Fruit fly (Drosophila melanogaster) whole organism, wandering third instar larva: ENCODE results near the gene CG15517.

ENCODE experiments used
- Abd-B ChIP-seq: fragments of >200 bp; optimal IDR thresholded peaks from 2 replicates; lab custom pipeline; 2017; ENCODE audit warnings: missing biosample characterization, missing genetic modification characterization
- CG32264 ChIP-seq: fragments of 200-800 bp; sonication (Bioruptor generic); optimal IDR thresholded peaks from 2 replicates; lab custom pipeline; 2016; ENCODE audit warnings: missing biosample characterization, missing genetic modification characterization
- CG9705 ChIP-seq: fragments of 200-800 bp; sonication (Bioruptor generic); optimal IDR thresholded peaks from 2 replicates; lab custom pipeline; 2018; ENCODE audit warnings: missing biosample characterization, mild to moderate bottlenecking, missing genetic modification characterization
- CrebA ChIP-seq: fragments of 200-800 bp; sonication (Bioruptor generic); optimal IDR thresholded peaks from 2 replicates; lab custom pipeline; 2016; ENCODE audit warnings: missing biosample characterization, mild to moderate bottlenecking, missing genetic modification characterization, borderline replicate concordance
- Dfd ChIP-seq: fragments of >200 bp; optimal IDR thresholded peaks from 2 replicates; lab custom pipeline; 2017; ENCODE audit warnings: missing biosample characterization, missing genetic modification characterization
- GATAd ChIP-seq: sonication (Bioruptor generic); optimal IDR thresholded peaks from 2 replicates; lab custom pipeline; 2016; ENCODE audit warnings: missing biosample characterization, missing genetic modification characterization
- HLH106 ChIP-seq: fragments of 200-800 bp; optimal IDR thresholded peaks from 3 replicates; lab custom pipeline; 2019; ENCODE audit warnings: missing biosample characterization, mild to moderate bottlenecking, missing genetic modification characterization, moderate library complexity
- Hnf4 ChIP-seq: fragments of 200-800 bp; sonication (Bioruptor generic); optimal IDR thresholded peaks from 2 replicates; lab custom pipeline; 2016; ENCODE audit warnings: missing biosample characterization, mild to moderate bottlenecking, missing genetic modification characterization
- Myc ChIP-seq: fragments of >200 bp; optimal IDR thresholded peaks from 2 replicates; lab custom pipeline; 2017
- N ChIP-seq: fragments of >200 bp; optimal IDR thresholded peaks from 2 replicates; lab custom pipeline; 2018; ENCODE audit warnings: missing biosample characterization, missing external identifiers, missing genetic modification characterization
- Rel ChIP-seq, 2 experiments: fragments of 200-800 bp; sonication (Bioruptor generic) in 1 of 2; optimal IDR thresholded peaks; 2 replicates in 1 of 2; 3 replicates in 1 of 2; lab custom pipeline; 2016 to 2019; ENCODE audit warnings: mild to moderate bottlenecking in 2 of 2, missing biosample characterization in 2 of 2, missing genetic modification characterization in 2 of 2, moderate library complexity in 1 of 2
- Vsx2 ChIP-seq: fragments of 200-300, 225-300 bp; sonication (Bioruptor generic); optimal IDR thresholded peaks from 2 replicates; lab custom pipeline; 2018; ENCODE audit warnings: missing biosample characterization, missing genetic modification characterization; ENCODE audit not compliant: partially characterized antibody
- dmrt93B ChIP-seq: fragments of 200-800 bp; sonication (Bioruptor generic); optimal IDR thresholded peaks from 2 replicates; lab custom pipeline; 2018; ENCODE audit warnings: missing biosample characterization, mild to moderate bottlenecking, missing genetic modification characterization
- ey ChIP-seq: fragments of 200-800 bp; sonication (Bioruptor generic); optimal IDR thresholded peaks from 2 replicates; lab custom pipeline; 2016; ENCODE audit warnings: missing biosample characterization, missing genetic modification characterization
- foxo ChIP-seq, 2 experiments: fragments of 200-800 bp; sonication (Bioruptor generic); optimal IDR thresholded peaks; 2 replicates in 1 of 2; 3 replicates in 1 of 2; lab custom pipeline; 2016 to 2017; ENCODE audit warnings: missing biosample characterization in 2 of 2, missing genetic modification characterization in 2 of 2
- fru ChIP-seq: fragments of 200-800 bp; sonication (Bioruptor generic); optimal IDR thresholded peaks from 3 replicates; lab custom pipeline; 2016; ENCODE audit warnings: missing biosample characterization, mild to moderate bottlenecking, missing genetic modification characterization
- lola ChIP-seq: fragments of >200 bp; optimal IDR thresholded peaks from 2 replicates; lab custom pipeline; 2017; ENCODE audit warnings: missing biosample characterization, missing genetic modification characterization
- rgr ChIP-seq: fragments of 200-800 bp; sonication (Bioruptor generic); optimal IDR thresholded peaks from 3 replicates; lab custom pipeline; 2016; ENCODE audit warnings: missing biosample characterization, mild to moderate bottlenecking, missing genetic modification characterization
- sv ChIP-seq: fragments of 200-800 bp; sonication (Bioruptor generic); optimal IDR thresholded peaks from 3 replicates; lab custom pipeline; 2016; ENCODE audit warnings: missing biosample characterization, missing genetic modification characterization
- tai ChIP-seq: sonication (Bioruptor generic); optimal IDR thresholded peaks from 2 replicates; lab custom pipeline; 2016; ENCODE audit warnings: missing biosample characterization, missing genetic modification characterization
- usp ChIP-seq: fragments of >200 bp; optimal IDR thresholded peaks from 2 replicates; lab custom pipeline; 2017; ENCODE audit warnings: missing biosample characterization, missing genetic modification characterization
- woc ChIP-seq: sonication (Bioruptor generic); optimal IDR thresholded peaks from 2 replicates; lab custom pipeline; 2016; ENCODE audit warnings: missing biosample characterization, mild to moderate bottlenecking, missing genetic modification characterization

CG15517 gene

DNA sequence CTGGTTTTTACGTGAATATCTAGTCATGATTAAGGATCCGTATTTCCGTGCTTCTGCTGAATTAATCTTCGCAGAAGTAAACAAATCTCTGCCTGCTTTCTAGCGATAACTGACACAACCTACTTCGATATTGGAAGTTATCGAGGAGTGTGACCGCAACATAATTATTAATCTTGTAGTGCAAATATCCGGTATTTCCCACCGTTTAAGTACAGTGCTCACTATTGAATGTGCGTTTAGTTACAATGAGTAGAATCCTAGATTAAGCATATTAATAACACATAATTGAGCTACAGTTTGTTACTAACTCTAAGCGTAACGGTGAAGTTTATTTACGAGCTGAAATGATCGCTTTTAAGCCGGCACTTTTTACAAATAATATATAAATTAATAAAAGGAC, 43.9 kb downstream of the CG15517 start:
- TF ChIP-seq rgr (GFP tag; lab: Kevin White, UChicago) (no peak), Abd-B (no peak), CrebA (GFP tag; lab: Kevin White, UChicago) (no peak), usp (GFP tag; lab: Kevin White, UChicago) (no peak), fru (GFP tag; lab: Kevin White, UChicago) (no peak), CG9705 (GFP tag; lab: Kevin White, UChicago) (peak; percentile 9), lola (GFP tag; lab: Kevin White, UChicago) (no peak), HLH106 (tag; lab: Kevin White, UChicago) (peak; percentile 45), foxo (GFP tag; optimal IDR thresholded peaks at IDR 0.05; lab: Kevin White, UChicago) (peak in 1 of 2 experiments; percentile 43), ey (GFP tag; lab: Kevin White, UChicago) (peak; percentile 22), N (no peak), Hnf4 (GFP tag; lab: Kevin White, UChicago) (no peak), woc (GFP tag; lab: Kevin White, UChicago) (no peak), Vsx2 (GFP tag; lab: Kevin White, UChicago) (no peak), GATAd (no peak), dmrt93B (GFP tag; lab: Kevin White, UChicago) (no peak), Rel (GFP tag; optimal IDR thresholded peaks at IDR 0.05; lab: Kevin White, UChicago) (no peak), Rel (tag; optimal IDR thresholded peaks at IDR 0.05; lab: Kevin White, UChicago) (peak; percentile 99)

dm6 chr3R:29858806-29859205, 44.8 kb downstream of the CG15517 start, which contains the start of gene CG7824:
CG7824 (minus strand) TSS chr3R:29858936.
- TF ChIP-seq Hnf4 (GFP tag; lab: Kevin White, UChicago) (no peak), rgr (GFP tag; lab: Kevin White, UChicago) (no peak), CG32264 (GFP tag; lab: Kevin White, UChicago) (no peak), lola (GFP tag; lab: Kevin White, UChicago) (no peak), sv (GFP tag; lab: Kevin White, UChicago) (no peak), Dfd (GFP tag; lab: Kevin White, UChicago) (no peak), Rel (GFP tag; optimal IDR thresholded peaks at IDR 0.05; lab: Kevin White, UChicago) (no peak), Rel (tag; optimal IDR thresholded peaks at IDR 0.05; lab: Kevin White, UChicago) (peak; percentile 50)

DNA sequence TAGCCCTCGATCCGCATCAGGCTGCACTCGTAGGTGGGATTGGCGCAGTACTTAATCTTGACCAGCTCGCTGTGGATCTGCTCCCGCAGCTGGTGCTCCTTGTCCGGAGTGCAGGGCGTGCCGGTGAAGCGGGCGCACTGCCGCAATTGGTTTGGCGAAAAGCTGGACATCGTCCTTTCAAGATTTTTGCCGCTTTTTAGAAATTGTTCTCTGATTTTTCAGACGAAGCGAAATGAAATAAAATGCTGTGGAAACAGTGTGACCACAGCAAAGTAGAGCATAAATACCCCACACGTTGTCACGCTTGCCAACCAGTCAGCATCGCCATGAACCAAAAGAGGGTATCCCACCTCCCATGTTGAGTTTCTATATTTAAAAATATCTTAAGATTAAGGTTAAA, 46.4 kb downstream of the CG15517 start, which contains the start of gene dgt1:
Gene dgt1, minus strand, starts transcription at position 264 of the 400 bp plus-strand sequence.
- TF ChIP-seq Abd-B (no peak), usp (GFP tag; lab: Kevin White, UChicago) (no peak), Myc (peak; percentile 81), tai (no peak)
- TF ChIP-seq, all 38 proteins: peak for 1
